Fruit fly (Drosophila melanogaster): Measurements from ENCODE around the gene Gtpx.
A peak's percentile ranks its signal among the peaks of the same experiment; 100 is the strongest.

Gtpx gene

dm6 chr3L:3319223-3319643 lies 6.8 kb upstream of the Gtpx start, which contains the start of the genes PIG-C, CG12016 and Dpm2 (continued):
- TF ChIP-seq CG14050 (GFP tag; IDR thresholded peaks at IDR 0.05): 0 out of 3 replicates have a peak, but pooled peaks have one; percentile 28
- peak; percentile 78 for TF ChIP-seq HmgZ (tag; optimal IDR thresholded peaks at IDR 0.05)
- TF ChIP-seq lab (GFP tag; optimal IDR thresholded peaks at IDR 0.05): peak; percentile 68
- TF ChIP-seq CG11093 (GFP tag; IDR thresholded peaks at IDR 0.05): 0 out of 3 replicates have a peak, but pooled peaks have one; percentile 20
- peak; percentile 58 for TF ChIP-seq Elba2 (GFP tag; optimal IDR thresholded peaks at IDR 0.05)
- peak; percentile 71 for TF ChIP-seq CG7786 (GFP tag; optimal IDR thresholded peaks at IDR 0.05)
- peak; percentile 97 for TF ChIP-seq Bgb (GFP tag; IDR thresholded peaks at IDR 0.05; ENCODE audit: partially characterized antibody)
- TF ChIP-seq fu2 (GFP tag; optimal IDR thresholded peaks at IDR 0.05): peak; percentile 62
- peak; percentile 32 for TF ChIP-seq CG8281 (tag; optimal IDR thresholded peaks at IDR 0.05)
- peak; percentile 36 for TF ChIP-seq Blimp-1 (GFP tag; optimal IDR thresholded peaks at IDR 0.05)
- TF ChIP-seq NfI (GFP tag; optimal IDR thresholded peaks at IDR 0.05): peak; percentile 72
- TF ChIP-seq CG8388 (GFP tag; optimal IDR thresholded peaks at IDR 0.05): peak; percentile 30
- TF ChIP-seq tap (tag; optimal IDR thresholded peaks at IDR 0.05): peak; percentile 53
- peak; percentile 69 for TF ChIP-seq CG13775 (GFP tag; optimal IDR thresholded peaks at IDR 0.05)
- peak; percentile 71; the same call in 2 of the 3 replicates for TF ChIP-seq dysf (GFP tag; IDR thresholded peaks at IDR 0.05)
- TF ChIP-seq Ravus (GFP tag; IDR thresholded peaks at IDR 0.05): no peak
- TF ChIP-seq Fer2 (tag; optimal IDR thresholded peaks at IDR 0.05): peak; percentile 62
- peak; percentile 38 for TF ChIP-seq CG7928 (GFP tag; optimal IDR thresholded peaks at IDR 0.05)
- peak; percentile 58 for TF ChIP-seq Deaf1 (tag; optimal IDR thresholded peaks at IDR 0.05)
- peak; percentile 28 to 58 for TF ChIP-seq tll (GFP tag; optimal IDR thresholded peaks at IDR 0.05)
- no peak for TF ChIP-seq pfk (GFP tag; optimal IDR thresholded peaks at IDR 0.05)
- TF ChIP-seq Dip2 (GFP tag; IDR thresholded peaks at IDR 0.05): no peak
- peak; percentile 95 for TF ChIP-seq HLH4C (GFP tag; IDR thresholded peaks at IDR 0.05; ENCODE audit: partially characterized antibody)
- TF ChIP-seq H15 (GFP tag; IDR thresholded peaks at IDR 0.05): 0 out of 3 replicates have a peak, but pooled peaks have one; percentile 32
- 0 out of 2 replicates have a peak, but pooled peaks have one; percentile 23 for TF ChIP-seq CG10959 (GFP tag; IDR thresholded peaks at IDR 0.05)
- no peak for TF ChIP-seq hth (optimal IDR thresholded peaks at IDR 0.05)
- peak; percentile 81 for TF ChIP-seq Chrac-16 (GFP tag; optimal IDR thresholded peaks at IDR 0.05)
- peak; percentile 79 for TF ChIP-seq CG9817 (tag; optimal IDR thresholded peaks at IDR 0.05)
- TF ChIP-seq crc (GFP tag; optimal IDR thresholded peaks at IDR 0.05): no peak
- peak; percentile 78 for TF ChIP-seq mam (GFP tag; optimal IDR thresholded peaks at IDR 0.05)
- TF ChIP-seq mld (GFP tag; IDR thresholded peaks at IDR 0.05; ENCODE audit: partially characterized antibody): peak; percentile 79; the same call in 2 of the 3 replicates
- no peak for TF ChIP-seq pros (GFP tag; optimal IDR thresholded peaks at IDR 0.05)
- no peak for TF ChIP-seq CG1832 (GFP tag; optimal IDR thresholded peaks at IDR 0.05)
- no peak for TF ChIP-seq Sox102F (GFP tag; optimal IDR thresholded peaks at IDR 0.05)
- TF ChIP-seq Sox100B (GFP tag; optimal IDR thresholded peaks at IDR 0.05): no peak

dm6 chr3L:3319992-3320732 lies 5.9 kb upstream of the Gtpx start:
- TF ChIP-seq HLH3B (GFP tag; IDR thresholded peaks at IDR 0.05) (no peak), CG6175 (GFP tag; IDR thresholded peaks at IDR 0.05) (no peak), Bgb (GFP tag; IDR thresholded peaks at IDR 0.05; ENCODE audit: partially characterized antibody) (no peak), NC2α (GFP tag; optimal IDR thresholded peaks at IDR 0.05) (no peak), ac (GFP tag; optimal IDR thresholded peaks at IDR 0.05) (no peak), CG13296 (GFP tag; optimal IDR thresholded peaks at IDR 0.05) (peak; percentile 51), CG10979 (tag; optimal IDR thresholded peaks at IDR 0.05) (peak; percentile 6), CG7928 (GFP tag; optimal IDR thresholded peaks at IDR 0.05) (no peak), dpn (GFP tag; optimal IDR thresholded peaks at IDR 0.05) (peak; percentile 6 to 33), amos (GFP tag; IDR thresholded peaks at IDR 0.05; ENCODE audit: partially characterized antibody) (no peak), CG3281 (GFP tag; optimal IDR thresholded peaks at IDR 0.05) (peak; percentile 28), rib (GFP tag; IDR thresholded peaks at IDR 0.05) (no peak), stwl (tag; optimal IDR thresholded peaks at IDR 0.05) (no peak), tap (tag; optimal IDR thresholded peaks at IDR 0.05) (no peak), ATbp (GFP tag; optimal IDR thresholded peaks at IDR 0.05) (no peak), CHES-1-like (GFP tag; optimal IDR thresholded peaks at IDR 0.05) (no peak), repo (GFP tag; optimal IDR thresholded peaks at IDR 0.05) (no peak)
